Worm (Caenorhabditis elegans) whole organism, L4/young adult: ENCODE measurements around the gene ceh-1.

Source experiments
- W03F9.2 ChIP-seq: fragments of 150-350 bp; optimal IDR thresholded peaks from 2 replicates; lab custom pipeline; 2014; ENCODE audit warnings: missing biosample characterization, missing genetic modification characterization
- dao-5 ChIP-seq: sonication (generic microtip); optimal IDR thresholded peaks from 2 replicates; lab custom pipeline; 2016; ENCODE audit warnings: missing genotype, missing genetic modification characterization, moderate library complexity, missing compliant biosample characterization
- him-1 ChIP-seq: sonication (generic microtip); optimal IDR thresholded peaks from 2 replicates; lab custom pipeline; 2016; ENCODE audit warnings: missing genotype, missing genetic modification reagents, missing genetic modification characterization, missing compliant biosample characterization

DNA sequence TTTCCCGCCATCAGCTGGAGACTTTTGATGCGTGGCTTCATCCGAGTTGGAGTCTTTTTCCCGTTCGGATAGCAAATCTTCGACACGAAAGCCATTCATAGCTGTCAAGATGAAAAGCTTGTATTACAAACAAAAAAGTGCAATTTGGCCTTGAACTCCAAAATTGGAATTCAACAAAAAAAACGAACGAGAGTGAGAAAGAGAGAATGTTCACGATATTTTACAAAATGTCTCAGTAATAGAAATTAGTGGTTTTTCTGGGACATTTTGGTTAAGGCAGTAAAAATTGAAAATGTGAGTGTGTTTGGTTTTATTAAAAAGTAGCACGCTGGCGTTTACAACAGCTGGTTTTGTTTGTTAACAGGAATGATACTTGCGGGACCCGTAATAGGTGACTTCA lies at the start of gene ceh-1:
- no peak for TF ChIP-seq dao-5 (tag; lab: Kevin White, UChicago)
- no peak for TF ChIP-seq him-1 (tag; lab: Kevin White, UChicago)
- no peak for TF ChIP-seq W03F9.2 (tag; lab: Kevin White, UChicago)
